Worm (Caenorhabditis elegans) whole organism, young adult: ENCODE data around the gene grp-1.

ENCODE experiments used
- B0035.1 ChIP-seq: sonication (generic microtip); optimal IDR thresholded peaks from 2 replicates; lab custom pipeline; 2016; ENCODE audit warnings: missing genetic modification characterization, mild to moderate bottlenecking, missing compliant biosample characterization, missing genotype, missing genetic modification reagents
- F22D6.2 ChIP-seq: sonication (generic microtip); optimal IDR thresholded peaks from 2 replicates; lab custom pipeline; 2016; ENCODE audit warnings: mild to moderate bottlenecking, missing genetic modification characterization, missing compliant biosample characterization
- F33H1.4 ChIP-seq: fragments of 200-800 bp; sonication (Bioruptor generic); IDR thresholded peaks from 2 replicates; pipeline ENCODE4 v1.3.6; 2022; ENCODE audit warnings: missing genetic modification reagents, missing genetic modification characterization, missing compliant biosample characterization
- F37B4.10 ChIP-seq: fragments of 200-800 bp; sonication (Bioruptor generic); IDR thresholded peaks from 2 replicates; pipeline ENCODE4 v1.3.6; 2022; ENCODE audit warnings: missing genetic modification characterization, missing compliant biosample characterization
- F39B2.1 ChIP-seq: fragments of 200-800 bp; sonication (Bioruptor generic); IDR thresholded peaks from 2 replicates; pipeline ENCODE4 v1.3.6; 2022; ENCODE audit warnings: missing genetic modification reagents, missing genetic modification characterization, missing compliant biosample characterization
- Y53G8AR.9 ChIP-seq: fragments of 200-800 bp; sonication (Bioruptor generic); conservative IDR thresholded peaks from 2 replicates; pipeline ENCODE4 v1.3.6; 2022; ENCODE audit warnings: missing genetic modification reagents, missing genetic modification characterization, missing compliant biosample characterization
- Y67H2A.10 ChIP-seq: fragments of 200-800 bp; sonication (Bioruptor generic); conservative IDR thresholded peaks from 2 replicates; pipeline ENCODE4 v1.3.6; 2022; ENCODE audit warnings: missing genetic modification reagents, missing genetic modification characterization, missing compliant biosample characterization
- ZK185.1 ChIP-seq: sonication (generic microtip); optimal IDR thresholded peaks from 2 replicates; lab custom pipeline; 2016; ENCODE audit warnings: mild to moderate bottlenecking, missing genetic modification characterization, missing compliant biosample characterization; ENCODE audit not compliant: poor library complexity, severe bottlenecking
- akir-1 ChIP-seq: fragments of 200-800 bp; sonication (Bioruptor generic); optimal IDR thresholded peaks from 2 replicates; lab custom pipeline; 2018; ENCODE audit warnings: mild to moderate bottlenecking, missing genetic modification characterization, moderate library complexity, missing compliant biosample characterization
- aptf-3 ChIP-seq: fragments of 200-800 bp; sonication (Bioruptor generic); IDR thresholded peaks from 2 replicates; pipeline ENCODE4 v1.3.6; 2022; ENCODE audit warnings: missing genetic modification characterization, missing compliant biosample characterization
- attf-3 ChIP-seq: fragments of 200-800 bp; sonication (Bioruptor generic); conservative IDR thresholded peaks from 2 replicates; pipeline ENCODE4 v1.3.6; 2022; ENCODE audit warnings: missing genetic modification reagents, missing genetic modification characterization, missing compliant biosample characterization
- ccch-3 ChIP-seq: fragments of 200-800 bp; sonication (Bioruptor generic); optimal IDR thresholded peaks from 2 replicates; lab custom pipeline; 2018; ENCODE audit warnings: mild to moderate bottlenecking, missing genetic modification characterization, missing compliant biosample characterization
- cebp-2 ChIP-seq: fragments of 200-800 bp; sonication (Bioruptor generic); IDR thresholded peaks from 2 replicates; pipeline ENCODE4 v1.3.6; 2022; ENCODE audit warnings: missing genetic modification characterization, missing compliant biosample characterization
- ceh-100 ChIP-seq: fragments of 200-800 bp; sonication (Bioruptor generic); IDR thresholded peaks from 2 replicates; pipeline ENCODE4 v1.3.6; 2022; ENCODE audit warnings: missing genetic modification reagents, missing genetic modification characterization, missing compliant biosample characterization
- ceh-27 ChIP-seq: fragments of 200-800 bp; sonication (Bioruptor generic); optimal IDR thresholded peaks from 2 replicates; lab custom pipeline; 2018; ENCODE audit warnings: mild to moderate bottlenecking, missing genetic modification characterization, moderate library complexity, missing compliant biosample characterization
- ceh-58 ChIP-seq: fragments of 200-800 bp; sonication (Bioruptor generic); IDR thresholded peaks from 2 replicates; pipeline ENCODE4 v1.3.6; 2022; ENCODE audit warnings: missing genetic modification characterization, missing compliant biosample characterization
- dox-1 ChIP-seq: fragments of 200-800 bp; sonication (Bioruptor generic); IDR thresholded peaks from 2 replicates; pipeline ENCODE4 v1.3.6; 2022; ENCODE audit warnings: missing genetic modification reagents, missing genetic modification characterization, missing compliant biosample characterization
- efl-1 ChIP-seq: fragments of 150-350 bp; optimal IDR thresholded peaks from 2 replicates; lab custom pipeline; 2014; ENCODE audit warnings: missing biosample characterization, missing genetic modification reagents, missing genetic modification characterization
- egl-18 ChIP-seq: fragments of 200-800 bp; sonication (Bioruptor generic); IDR thresholded peaks from 2 replicates; pipeline ENCODE4 v1.3.6; 2022; ENCODE audit warnings: missing genetic modification reagents, missing genetic modification characterization, missing compliant biosample characterization
- ets-4 ChIP-seq: fragments of 200-800 bp; sonication (Bioruptor generic); optimal IDR thresholded peaks from 2 replicates; lab custom pipeline; 2018; ENCODE audit warnings: mild to moderate bottlenecking, missing genetic modification characterization, missing compliant biosample characterization
- fkh-3 ChIP-seq: sonication (generic microtip); optimal IDR thresholded peaks from 2 replicates; lab custom pipeline; 2016; ENCODE audit warnings: mild to moderate bottlenecking, missing genetic modification characterization, missing compliant biosample characterization
- hlh-12 ChIP-seq: sonication (generic microtip); optimal IDR thresholded peaks from 2 replicates; lab custom pipeline; 2016; ENCODE audit warnings: missing genetic modification characterization, missing compliant biosample characterization
- hmg-20 ChIP-seq: fragments of 200-800 bp; sonication (Bioruptor generic); IDR thresholded peaks from 2 replicates; pipeline ENCODE4 v1.3.6; 2022; ENCODE audit warnings: missing genetic modification reagents, missing genetic modification characterization, missing compliant biosample characterization
- let-526 ChIP-seq: fragments of 200-800 bp; sonication (Bioruptor generic); IDR thresholded peaks from 2 replicates; pipeline ENCODE4 v1.3.6; 2022; ENCODE audit warnings: missing genetic modification reagents, missing genetic modification characterization, missing compliant biosample characterization
- lir-1 ChIP-seq: fragments of 200-800 bp; sonication (Bioruptor generic); conservative IDR thresholded peaks from 2 replicates; pipeline ENCODE4 v1.3.6; 2022; ENCODE audit warnings: missing genetic modification reagents, missing genetic modification characterization, missing compliant biosample characterization
- madf-10 ChIP-seq: sonication (generic microtip); optimal IDR thresholded peaks from 2 replicates; lab custom pipeline; 2016; ENCODE audit warnings: mild to moderate bottlenecking, missing genetic modification characterization, missing compliant biosample characterization
- mcd-1 ChIP-seq: fragments of 200-800 bp; sonication (Bioruptor generic); IDR thresholded peaks from 2 replicates; pipeline ENCODE4 v1.3.6; 2022; ENCODE audit warnings: missing genetic modification reagents, missing genetic modification characterization, missing compliant biosample characterization
- mel-28 ChIP-seq: sonication (generic microtip); optimal IDR thresholded peaks from 2 replicates; lab custom pipeline; 2016; ENCODE audit warnings: borderline replicate concordance, mild to moderate bottlenecking, missing genetic modification characterization, missing compliant biosample characterization
- nhr-120 ChIP-seq: fragments of 200-800 bp; sonication (Bioruptor generic); IDR thresholded peaks from 2 replicates; pipeline ENCODE4 v1.3.6; 2022; ENCODE audit warnings: missing genetic modification characterization, missing compliant biosample characterization
- pha-4 ChIP-seq: fragments of 150-350 bp; sonication (generic microtip); optimal IDR thresholded peaks from 2 replicates; lab custom pipeline; 2014; ENCODE audit warnings: missing biosample characterization, missing genetic modification reagents, missing genetic modification characterization
- snpc-1.3 ChIP-seq: sonication (generic microtip); optimal IDR thresholded peaks from 2 replicates; lab custom pipeline; 2017; ENCODE audit warnings: missing genetic modification characterization, mild to moderate bottlenecking, missing compliant biosample characterization, antibody characterized with exemption, moderate library complexity, missing genotype, missing genetic modification reagents; ENCODE audit not compliant: insufficient read depth
- unc-130 ChIP-seq: sonication (generic microtip); optimal IDR thresholded peaks from 2 replicates; lab custom pipeline; 2016; ENCODE audit warnings: missing genetic modification reagents, missing genetic modification characterization, missing compliant biosample characterization
- unc-62 ChIP-seq: fragments of 150-350 bp; optimal IDR thresholded peaks from 2 replicates; lab custom pipeline; 2014; ENCODE audit warnings: missing biosample characterization, missing genetic modification reagents, missing genetic modification characterization
- xnd-1 ChIP-seq: sonication (generic microtip); optimal IDR thresholded peaks from 2 replicates; lab custom pipeline; 2016; ENCODE audit warnings: missing genotype, missing genetic modification reagents, missing genetic modification characterization, missing compliant biosample characterization
- zfh-2 ChIP-seq: fragments of 200-800 bp; sonication (Bioruptor generic); conservative IDR thresholded peaks from 2 replicates; pipeline ENCODE4 v1.3.6; 2022; ENCODE audit warnings: missing genetic modification reagents, missing genetic modification characterization, missing compliant biosample characterization
- ztf-28 ChIP-seq: fragments of 200-800 bp; sonication (Bioruptor generic); IDR thresholded peaks from 2 replicates; pipeline ENCODE4 v1.3.6; 2022; ENCODE audit warnings: missing genetic modification reagents, missing genetic modification characterization, missing compliant biosample characterization
- ztf-6 ChIP-seq: fragments of 200-800 bp; sonication (Bioruptor generic); IDR thresholded peaks from 2 replicates; pipeline ENCODE4 v1.3.6; 2022; ENCODE audit warnings: missing genetic modification reagents, missing genetic modification characterization, missing compliant biosample characterization

grp-1 gene

ce11 chrIII:8051838-8052237 is 33.7 kb upstream of the grp-1 start:
- TF ChIP-seq ccch-3 (GFP tag; lab: Kevin White, UChicago) (no peak), xnd-1 (tag; lab: Kevin White, UChicago) (no peak), efl-1 (GFP tag; lab: Kevin White, UChicago) (no peak), pha-4 (tag; lab: Kevin White, UChicago) (no peak), akir-1 (GFP tag; lab: Kevin White, UChicago) (no peak), hlh-12 (tag; lab: Kevin White, UChicago) (no peak), ceh-58 (GFP tag; lab: Robert Waterston, UW) (no peak), nhr-120 (GFP tag; lab: Robert Waterston, UW) (no peak), ceh-100 (GFP tag; lab: Robert Waterston, UW) (no peak), egl-18 (GFP tag; lab: Robert Waterston, UW) (no peak), attf-3 (no peak), B0035.1 (no peak), F39B2.1 (GFP tag; lab: Robert Waterston, UW) (no peak), let-526 (GFP tag; lab: Robert Waterston, UW) (no peak)

ce11 chrIII:8061114-8061513 is 24.4 kb upstream of the grp-1 start:
- no peak for TF ChIP-seq mel-28 (tag; lab: Kevin White, UChicago)
- no peak for TF ChIP-seq unc-62 (GFP tag; lab: Kevin White, UChicago)
- no peak for TF ChIP-seq madf-10 (tag; lab: Kevin White, UChicago)
- no peak for TF ChIP-seq hmg-20 (GFP tag; lab: Robert Waterston, UW)
- no peak for TF ChIP-seq unc-130 (GFP tag; lab: Kevin White, UChicago)
- TF ChIP-seq cebp-2, result no peak
- TF ChIP-seq dox-1 (GFP tag; lab: Robert Waterston, UW), result no peak
- no peak for TF ChIP-seq ceh-27 (GFP tag; lab: Kevin White, UChicago)
- TF ChIP-seq let-526 (GFP tag; lab: Robert Waterston, UW), result no peak
- TF ChIP-seq zfh-2 (GFP tag; lab: Robert Waterston, UW), result no peak
- TF ChIP-seq F33H1.4 (GFP tag; lab: Robert Waterston, UW), result no peak
- TF ChIP-seq aptf-3 (GFP tag; lab: Robert Waterston, UW), result no peak

- no peak for TF ChIP-seq F37B4.10 (GFP tag; lab: Robert Waterston, UW)
- 0 out of 2 replicates have a peak, but pooled peaks have one; percentile 8 for TF ChIP-seq ztf-28 (GFP tag; lab: Robert Waterston, UW)
These were observed 21.8 kb upstream of the grp-1 start for ce11 chrIII:8063659-8064058.

ce11 chrIII:8065101-8065500 is 20.4 kb upstream of the grp-1 start:
- TF ChIP-seq ZK185.1 (tag; lab: Kevin White, UChicago) (no peak), Y67H2A.10 (no peak), dox-1 (GFP tag; lab: Robert Waterston, UW) (no peak), lir-1 (GFP tag; lab: Robert Waterston, UW) (no peak), unc-130 (GFP tag; lab: Kevin White, UChicago) (no peak), snpc-1.3 (no peak), fkh-3 (tag; lab: Kevin White, UChicago) (no peak), efl-1 (GFP tag; lab: Kevin White, UChicago) (no peak), ztf-6 (GFP tag; lab: Robert Waterston, UW) (no peak), F22D6.2 (tag; lab: Kevin White, UChicago) (no peak), ets-4 (GFP tag; lab: Kevin White, UChicago) (no peak), mcd-1 (GFP tag; lab: Robert Waterston, UW) (no peak), Y53G8AR.9 (GFP tag; lab: Robert Waterston, UW) (no peak), F33H1.4 (GFP tag; lab: Robert Waterston, UW) (no peak)
- TF ChIP-seq, all 124 proteins: peak for 0
